Fruit fly (Drosophila melanogaster): ENCODE measurements around the gene CG32277.
A peak's percentile ranks its signal among the peaks of the same experiment; 100 is the strongest.

The CG32277 gene

DNA sequence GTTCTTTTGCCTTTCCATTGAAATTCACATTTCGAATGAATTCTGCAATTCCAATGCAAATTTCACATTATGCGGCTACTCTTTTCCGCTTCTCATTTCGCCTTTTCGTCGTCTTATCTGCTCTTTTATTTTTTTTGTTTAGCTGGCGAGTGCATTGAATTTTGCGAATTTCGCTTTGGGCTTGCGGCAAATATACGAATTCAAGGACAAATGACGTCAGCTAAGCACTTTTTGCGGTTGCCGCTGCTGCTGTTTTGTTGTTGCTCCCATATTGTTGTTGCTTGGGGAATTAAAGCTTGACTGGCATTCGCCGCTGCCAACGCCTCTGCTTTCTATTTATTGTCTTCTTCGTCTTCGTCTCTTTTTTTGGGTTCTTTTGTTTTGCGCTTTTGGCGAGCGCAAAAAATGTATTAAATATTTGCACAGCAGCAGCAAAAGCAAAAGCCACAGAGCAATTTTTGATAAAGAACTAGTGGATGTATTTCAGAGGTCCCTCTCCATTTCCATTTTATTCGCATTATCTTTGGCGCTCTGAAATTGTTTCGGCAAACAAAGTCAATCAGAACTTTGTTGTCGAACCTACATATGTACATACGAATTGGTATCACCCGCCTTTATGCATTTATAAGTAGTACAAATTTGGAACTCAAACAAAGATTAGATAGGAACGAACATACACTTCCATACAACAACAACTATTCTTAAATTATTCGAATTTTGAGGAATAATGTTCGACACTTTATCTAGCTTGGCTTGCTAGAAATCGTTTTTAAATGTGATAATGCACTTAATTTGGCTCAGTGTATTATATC lies 34.7 kb upstream of the CG32277 start:
- TF ChIP-seq Pif1B (GFP tag; optimal IDR thresholded peaks at IDR 0.05) (peak; percentile 68), Ets98B (GFP tag; IDR thresholded peaks at IDR 0.05) (no peak), Snoo (tag; optimal IDR thresholded peaks at IDR 0.05) (peak; percentile 46), D1 (tag; optimal IDR thresholded peaks at IDR 0.05) (peak; percentile 40), CG9948 (tag; optimal IDR thresholded peaks at IDR 0.05) (peak; percentile 66), EcR (GFP tag; optimal IDR thresholded peaks at IDR 0.05) (peak; percentile 94), CG14655 (GFP tag; optimal IDR thresholded peaks at IDR 0.05) (no peak), CG34367 (tag; optimal IDR thresholded peaks at IDR 0.05) (peak; percentile 83), CG15710 (tag; optimal IDR thresholded peaks at IDR 0.05) (peak; percentile 60), CG4496 (GFP tag; IDR thresholded peaks at IDR 0.05) (0 out of 3 replicates have a peak, but pooled peaks have one; percentile 5), CG8159 (tag; optimal IDR thresholded peaks at IDR 0.05) (no peak)

DNA sequence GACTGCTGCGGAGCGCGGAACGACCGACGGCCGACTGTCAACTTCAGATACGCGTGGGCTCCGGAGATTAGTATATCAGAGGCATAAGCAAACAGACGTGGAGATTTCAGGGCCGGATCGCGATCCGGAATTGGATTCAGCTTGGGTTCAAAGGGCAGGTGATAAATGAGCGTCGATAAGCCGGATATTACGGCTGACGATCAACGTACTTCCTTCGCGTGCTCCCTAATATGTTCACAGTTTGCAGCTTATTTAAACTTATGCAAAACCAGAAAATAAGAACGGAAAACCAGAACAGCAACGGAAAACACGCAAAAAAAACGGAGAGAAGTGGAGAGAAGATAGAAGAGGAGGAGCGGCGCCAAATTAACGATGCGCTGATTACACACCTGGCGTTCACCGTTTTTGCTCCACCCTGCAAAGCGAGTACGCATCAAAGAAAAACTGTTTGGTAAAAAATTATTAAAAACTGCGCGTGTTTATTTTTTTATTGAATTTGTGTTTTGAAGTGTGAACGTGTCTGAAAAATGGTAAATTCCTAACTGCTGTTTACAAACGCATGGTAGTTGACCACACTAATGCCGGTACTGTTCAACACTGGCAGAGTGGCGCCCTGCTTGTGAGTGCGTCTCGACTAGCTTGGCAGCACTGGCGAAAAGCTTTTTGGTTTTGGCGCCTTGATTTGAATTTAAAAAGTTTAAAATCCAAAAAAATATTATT lies 33.9 kb upstream of the CG32277 start, which contains the start of gene CG17746:
TSS of gene CG17746 (minus strand) at position 546 of the 720 bp plus-strand sequence.
- TF ChIP-seq Pif1A (GFP tag; optimal IDR thresholded peaks at IDR 0.05) (no peak), CG34367 (tag; optimal IDR thresholded peaks at IDR 0.05) (no peak), CG10348 (GFP tag; IDR thresholded peaks at IDR 0.05) (no peak), CG12605 (GFP tag; IDR thresholded peaks at IDR 0.05) (no peak), fd96Ca (GFP tag; IDR thresholded peaks at IDR 0.05) (no peak), Snoo (tag; optimal IDR thresholded peaks at IDR 0.05) (no peak), CG14655 (GFP tag; optimal IDR thresholded peaks at IDR 0.05) (no peak), EcR (GFP tag; optimal IDR thresholded peaks at IDR 0.05) (no peak), CG32121 (GFP tag; IDR thresholded peaks at IDR 0.05) (no peak), CG13204 (GFP tag; optimal IDR thresholded peaks at IDR 0.05) (no peak), D1 (tag; optimal IDR thresholded peaks at IDR 0.05) (no peak), CG15710 (tag; optimal IDR thresholded peaks at IDR 0.05) (no peak), CG8301 (tag; optimal IDR thresholded peaks at IDR 0.05) (no peak), Ets98B (GFP tag; IDR thresholded peaks at IDR 0.05) (no peak), gl (tag; optimal IDR thresholded peaks at IDR 0.05) (peak; percentile 26), rn (GFP tag; IDR thresholded peaks at IDR 0.05) (no peak), CG4496 (GFP tag; IDR thresholded peaks at IDR 0.05) (peak; percentile 39; the same call in 1 of the 3 replicates), CG8159 (tag; optimal IDR thresholded peaks at IDR 0.05) (peak; percentile 8), CG9948 (tag; optimal IDR thresholded peaks at IDR 0.05) (no peak), CG17806 (tag; optimal IDR thresholded peaks at IDR 0.05) (no peak), Pif1B (GFP tag; optimal IDR thresholded peaks at IDR 0.05) (no peak)

- TF ChIP-seq CG4496 (GFP tag; IDR thresholded peaks at IDR 0.05) (no peak), EcR (GFP tag; optimal IDR thresholded peaks at IDR 0.05) (peak; percentile 45), CG14655 (GFP tag; optimal IDR thresholded peaks at IDR 0.05) (no peak), CG13204 (GFP tag; optimal IDR thresholded peaks at IDR 0.05) (no peak), CG8301 (tag; optimal IDR thresholded peaks at IDR 0.05) (no peak), CG17806 (tag; optimal IDR thresholded peaks at IDR 0.05) (no peak), rn (GFP tag; IDR thresholded peaks at IDR 0.05) (no peak), CG34367 (tag; optimal IDR thresholded peaks at IDR 0.05) (no peak)
Observed at dm6 chr3L:3236319-3236718, 31.1 kb upstream of the CG32277 start.

dm6 chr3L:3226458-3226783 lies 21.2 kb upstream of the CG32277 start:
- TF ChIP-seq Snoo (tag; optimal IDR thresholded peaks at IDR 0.05) = no peak
- TF ChIP-seq CG32121 (GFP tag; IDR thresholded peaks at IDR 0.05) = 0 out of 2 replicates have a peak, but pooled peaks have one; percentile 0
- peak; percentile 4; the same call in 1 of the 2 replicates for TF ChIP-seq Ets98B (GFP tag; IDR thresholded peaks at IDR 0.05)
- TF ChIP-seq CG34367 (tag; optimal IDR thresholded peaks at IDR 0.05) = no peak
- TF ChIP-seq CG17806 (tag; optimal IDR thresholded peaks at IDR 0.05) = no peak
- no peak for TF ChIP-seq rn (GFP tag; IDR thresholded peaks at IDR 0.05)
- no peak for TF ChIP-seq Pif1B (GFP tag; optimal IDR thresholded peaks at IDR 0.05)

DNA sequence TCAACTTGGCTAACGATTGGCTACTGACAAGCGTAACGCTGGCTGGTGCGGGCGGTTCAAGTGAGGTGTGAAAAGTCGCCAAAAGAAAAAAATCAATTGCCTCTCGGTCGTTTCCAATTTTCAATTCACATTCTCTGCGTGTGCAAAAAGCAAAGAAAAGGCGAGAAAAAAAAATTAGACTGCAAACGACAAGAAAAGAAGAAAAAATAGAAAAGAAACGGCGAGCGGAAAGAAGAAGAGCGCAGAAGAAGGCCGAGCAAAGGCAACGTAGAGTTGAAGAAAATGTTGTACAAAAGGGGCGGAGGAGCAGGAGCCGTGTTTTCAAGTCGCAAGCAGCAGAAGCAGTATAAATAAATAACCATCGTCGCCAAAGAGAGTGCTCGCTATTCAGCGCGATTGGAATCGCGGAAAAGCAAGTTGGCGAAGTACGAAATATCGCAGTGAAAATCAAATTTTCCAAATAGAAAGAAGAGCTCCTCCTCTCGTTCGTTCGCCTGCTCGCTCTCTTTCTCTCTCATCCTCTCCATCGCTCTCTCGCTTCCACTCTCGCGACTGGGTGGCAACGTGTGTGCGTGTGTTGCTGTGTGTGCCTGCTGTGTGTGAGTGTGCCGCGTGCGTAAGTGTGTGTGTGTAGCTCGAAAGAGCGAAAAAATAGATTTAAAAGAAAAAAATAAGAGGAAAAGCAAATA lies 20.7 kb upstream of the CG32277 start:
- TF ChIP-seq CG15710 (tag; optimal IDR thresholded peaks at IDR 0.05) = peak; percentile 42
- TF ChIP-seq CG12605 (GFP tag; IDR thresholded peaks at IDR 0.05) = peak; percentile 59
- peak; percentile 76; the same call in 2 of the 3 replicates for TF ChIP-seq fd96Ca (GFP tag; IDR thresholded peaks at IDR 0.05)
- no peak for TF ChIP-seq CG8159 (tag; optimal IDR thresholded peaks at IDR 0.05)
- peak; percentile 50; the same call in 1 of the 2 replicates for TF ChIP-seq CG32121 (GFP tag; IDR thresholded peaks at IDR 0.05)
- no peak for TF ChIP-seq CG9948 (tag; optimal IDR thresholded peaks at IDR 0.05)
- no peak for TF ChIP-seq CG10348 (GFP tag; IDR thresholded peaks at IDR 0.05)
- peak; percentile 63 for TF ChIP-seq CG13204 (GFP tag; optimal IDR thresholded peaks at IDR 0.05)
- 0 out of 2 replicates have a peak, but pooled peaks have one; percentile 8 for TF ChIP-seq rn (GFP tag; IDR thresholded peaks at IDR 0.05)
- TF ChIP-seq CG4496 (GFP tag; IDR thresholded peaks at IDR 0.05) = peak; percentile 58
- TF ChIP-seq Ets98B (GFP tag; IDR thresholded peaks at IDR 0.05) = peak; percentile 65
- TF ChIP-seq EcR (GFP tag; optimal IDR thresholded peaks at IDR 0.05) = peak; percentile 53
- TF ChIP-seq CG8301 (tag; optimal IDR thresholded peaks at IDR 0.05) = peak; percentile 16
- no peak for TF ChIP-seq Pif1B (GFP tag; optimal IDR thresholded peaks at IDR 0.05)
- peak; percentile 62 for TF ChIP-seq gl (tag; optimal IDR thresholded peaks at IDR 0.05)
- peak; percentile 52 for TF ChIP-seq CG14655 (GFP tag; optimal IDR thresholded peaks at IDR 0.05)
- TF ChIP-seq CG17806 (tag; optimal IDR thresholded peaks at IDR 0.05) = peak; percentile 22
- TF ChIP-seq Pif1A (GFP tag; optimal IDR thresholded peaks at IDR 0.05) = no peak
- TF ChIP-seq Snoo (tag; optimal IDR thresholded peaks at IDR 0.05) = no peak
- no peak for TF ChIP-seq D1 (tag; optimal IDR thresholded peaks at IDR 0.05)
- peak; percentile 19 for TF ChIP-seq CG34367 (tag; optimal IDR thresholded peaks at IDR 0.05)

Data from whole organism, pupa.